Worm (Caenorhabditis elegans): ENCODE measurements around the gene nhr-43.

ce11 chrIV:11878249-11878648 lies 21.1 kb upstream of the nhr-43 start, which contains the start of gene cutl-27:
- TF ChIP-seq nhr-76 (tag; optimal IDR thresholded peaks at IDR 0.05), result no peak
- TF ChIP-seq R02D3.7 (tag; optimal IDR thresholded peaks at IDR 0.05), result no peak
- TF ChIP-seq ceh-9 (tag; optimal IDR thresholded peaks at IDR 0.05), result no peak
- no peak for TF ChIP-seq zag-1 (tag; optimal IDR thresholded peaks at IDR 0.05)
- no peak for TF ChIP-seq nhr-12 (tag; optimal IDR thresholded peaks at IDR 0.05)
- TF ChIP-seq tbx-2 (tag; optimal IDR thresholded peaks at IDR 0.05), result no peak
- no peak for TF ChIP-seq nhr-237 (tag; optimal IDR thresholded peaks at IDR 0.05)

Measured in whole organism, L3 larva.